Worm (Caenorhabditis elegans) whole organism, late embryonic: ENCODE measurements around the gene sek-5.
A peak's percentile ranks its signal among the peaks of the same experiment; 100 is the strongest.

Source experiments
- C08G9.2 ChIP-seq: sonication (generic microtip); optimal IDR thresholded peaks from 2 replicates; lab custom pipeline; 2016; ENCODE audit warnings: mild to moderate bottlenecking, missing genetic modification characterization, moderate library complexity, missing compliant biosample characterization
- F13H6.1 ChIP-seq: sonication (generic microtip); optimal IDR thresholded peaks from 2 replicates; lab custom pipeline; 2016; ENCODE audit warnings: missing genetic modification characterization, missing compliant biosample characterization
- K02D7.2 ChIP-seq: sonication (generic microtip); optimal IDR thresholded peaks from 2 replicates; lab custom pipeline; 2017; ENCODE audit warnings: mild to moderate bottlenecking, missing genetic modification characterization, missing compliant biosample characterization
- T23F11.4 ChIP-seq: fragments of 200-800 bp; sonication (Bioruptor generic); optimal IDR thresholded peaks from 2 replicates; lab custom pipeline; 2018; ENCODE audit warnings: mild to moderate bottlenecking, missing genetic modification characterization, missing compliant biosample characterization
- ceh-14 ChIP-seq: sonication (generic microtip); optimal IDR thresholded peaks from 2 replicates; lab custom pipeline; 2016; ENCODE audit warnings: missing genotype, missing genetic modification characterization, missing compliant biosample characterization
- ceh-18 ChIP-seq: sonication (generic microtip); optimal IDR thresholded peaks from 2 replicates; lab custom pipeline; 2016; ENCODE audit warnings: missing genetic modification characterization, missing compliant biosample characterization
- ceh-2 ChIP-seq: sonication (generic microtip); optimal IDR thresholded peaks from 2 replicates; lab custom pipeline; 2016; ENCODE audit warnings: missing genotype, missing genetic modification characterization, missing compliant biosample characterization
- ceh-24 ChIP-seq: sonication (generic microtip); optimal IDR thresholded peaks from 2 replicates; lab custom pipeline; 2016; ENCODE audit warnings: mild to moderate bottlenecking, missing genetic modification characterization, missing compliant biosample characterization
- ceh-30 ChIP-seq: fragments of 150-350 bp; optimal IDR thresholded peaks from 2 replicates; lab custom pipeline; 2014; ENCODE audit warnings: missing biosample characterization, missing genetic modification characterization
- ceh-34 ChIP-seq: sonication (generic microtip); optimal IDR thresholded peaks from 2 replicates; lab custom pipeline; 2016; ENCODE audit warnings: mild to moderate bottlenecking, missing genetic modification characterization, missing compliant biosample characterization
- ceh-48 ChIP-seq: sonication (generic microtip); optimal IDR thresholded peaks from 2 replicates; lab custom pipeline; 2016; ENCODE audit warnings: missing genetic modification characterization, inconsistent platforms, missing compliant biosample characterization
- ceh-6 ChIP-seq: fragments of 200-800 bp; sonication (Bioruptor generic); optimal IDR thresholded peaks from 2 replicates; lab custom pipeline; 2018; ENCODE audit warnings: mild to moderate bottlenecking, missing genetic modification characterization, missing compliant biosample characterization
- ceh-9 ChIP-seq: sonication (generic microtip); optimal IDR thresholded peaks from 2 replicates; lab custom pipeline; 2016; ENCODE audit warnings: mild to moderate bottlenecking, missing genetic modification characterization, inconsistent platforms, missing compliant biosample characterization
- dmd-4 ChIP-seq: sonication (generic microtip); optimal IDR thresholded peaks from 2 replicates; lab custom pipeline; 2016; ENCODE audit warnings: borderline replicate concordance, missing genetic modification characterization, missing compliant biosample characterization
- dve-1 ChIP-seq: sonication (generic microtip); optimal IDR thresholded peaks from 2 replicates; lab custom pipeline; 2017; ENCODE audit warnings: antibody characterized with exemption, mild to moderate bottlenecking, missing genetic modification characterization, missing compliant biosample characterization
- elt-2 ChIP-seq: sonication (generic microtip); optimal IDR thresholded peaks from 2 replicates; lab custom pipeline; 2016; ENCODE audit warnings: missing genetic modification reagents, missing genetic modification characterization, missing compliant biosample characterization
- eyg-1 ChIP-seq: sonication (generic microtip); optimal IDR thresholded peaks from 2 replicates; lab custom pipeline; 2016; ENCODE audit warnings: missing genotype, missing genetic modification characterization, missing compliant biosample characterization
- fax-1 ChIP-seq: sonication (generic microtip); optimal IDR thresholded peaks from 2 replicates; lab custom pipeline; 2016; ENCODE audit warnings: missing genotype, missing genetic modification characterization, missing compliant biosample characterization
- fkh-6 ChIP-seq: sonication (generic microtip); optimal IDR thresholded peaks from 2 replicates; lab custom pipeline; 2016; ENCODE audit warnings: missing genetic modification characterization, missing compliant biosample characterization
- gmeb-2 ChIP-seq: sonication (generic microtip); optimal IDR thresholded peaks from 2 replicates; lab custom pipeline; 2016; ENCODE audit warnings: missing genetic modification characterization, inconsistent platforms, missing compliant biosample characterization
- hlh-30 ChIP-seq: sonication (generic microtip); optimal IDR thresholded peaks from 2 replicates; lab custom pipeline; 2017; ENCODE audit warnings: antibody characterized with exemption, missing genetic modification characterization, missing compliant biosample characterization; ENCODE audit not compliant: insufficient read depth
- hlh-8 ChIP-seq: sonication (generic microtip); optimal IDR thresholded peaks from 2 replicates; lab custom pipeline; 2016; ENCODE audit warnings: missing genotype, missing genetic modification characterization, missing compliant biosample characterization
- lin-11 ChIP-seq: fragments of 200-800 bp; sonication (Bioruptor generic); optimal IDR thresholded peaks from 2 replicates; lab custom pipeline; 2018; ENCODE audit warnings: mild to moderate bottlenecking, missing genetic modification characterization, missing compliant biosample characterization
- nhr-11 ChIP-seq: fragments of 150-350 bp; optimal IDR thresholded peaks from 2 replicates; lab custom pipeline; 2014; ENCODE audit warnings: missing biosample characterization, missing genetic modification characterization
- nhr-232 ChIP-seq: sonication (generic microtip); optimal IDR thresholded peaks from 2 replicates; lab custom pipeline; 2016; ENCODE audit warnings: missing genetic modification characterization, missing compliant biosample characterization
- odd-2 ChIP-seq: sonication (generic microtip); optimal IDR thresholded peaks from 2 replicates; lab custom pipeline; 2017; ENCODE audit warnings: antibody characterized with exemption, mild to moderate bottlenecking, missing genetic modification characterization, missing compliant biosample characterization
- pag-3 ChIP-seq: sonication (generic microtip); optimal IDR thresholded peaks from 2 replicates; lab custom pipeline; 2016; ENCODE audit warnings: missing compliant biosample characterization, missing genetic modification characterization, borderline replicate concordance
- pat-9 ChIP-seq: fragments of 200-800 bp; sonication (Bioruptor generic); optimal IDR thresholded peaks from 2 replicates; lab custom pipeline; 2018; ENCODE audit warnings: mild to moderate bottlenecking, missing genetic modification characterization, moderate library complexity, missing compliant biosample characterization
- pax-1 ChIP-seq: fragments of 150-350 bp; optimal IDR thresholded peaks from 2 replicates; lab custom pipeline; 2014; ENCODE audit warnings: missing biosample characterization, missing genetic modification characterization
- pqm-1 ChIP-seq: sonication (generic microtip); optimal IDR thresholded peaks from 2 replicates; lab custom pipeline; 2016; ENCODE audit warnings: missing genetic modification characterization, missing compliant biosample characterization
- rnt-1 ChIP-seq: sonication (generic microtip); optimal IDR thresholded peaks from 2 replicates; lab custom pipeline; 2016; ENCODE audit warnings: missing genetic modification characterization, missing compliant biosample characterization
- sox-2 ChIP-seq: fragments of 200-800 bp; sonication (Bioruptor generic); IDR thresholded peaks from 2 replicates; pipeline ENCODE4 v1.3.6; 2022; ENCODE audit warnings: missing genetic modification reagents, missing genetic modification characterization, missing compliant biosample characterization
- sox-4 ChIP-seq: sonication (generic microtip); optimal IDR thresholded peaks from 2 replicates; lab custom pipeline; 2017; ENCODE audit warnings: mild to moderate bottlenecking, missing genetic modification characterization, inconsistent platforms, missing compliant biosample characterization
- tbx-7 ChIP-seq: sonication (generic microtip); optimal IDR thresholded peaks from 2 replicates; lab custom pipeline; 2016; ENCODE audit warnings: missing genotype, missing genetic modification characterization, missing compliant biosample characterization
- ttx-3 ChIP-seq: sonication (generic microtip); optimal IDR thresholded peaks from 2 replicates; lab custom pipeline; 2016; ENCODE audit warnings: missing genetic modification reagents, missing genetic modification characterization, missing compliant biosample characterization
- unc-3 ChIP-seq, 2 experiments: fragments of 200-800 bp in 1 of 2; sonication (Bioruptor generic) in 1 of 2; sonication (generic microtip) in 1 of 2; conservative IDR thresholded peaks in 1 of 2; optimal IDR thresholded peaks in 1 of 2; 2 replicates each; pipeline versions ENCODE4 v1.3.6 to Lab custom; 2016 to 2022; ENCODE audit warnings: missing compliant biosample characterization in 2 of 2, missing genetic modification characterization in 2 of 2, missing genetic modification reagents in 1 of 2
- unc-86 ChIP-seq: sonication (generic microtip); optimal IDR thresholded peaks from 2 replicates; lab custom pipeline; 2016; ENCODE audit warnings: missing genetic modification characterization, missing compliant biosample characterization
- zip-5 ChIP-seq: sonication (generic microtip); optimal IDR thresholded peaks from 2 replicates; lab custom pipeline; 2016; ENCODE audit warnings: missing genetic modification characterization, missing compliant biosample characterization
- ztf-16 ChIP-seq: sonication (generic microtip); optimal IDR thresholded peaks from 2 replicates; lab custom pipeline; 2017; ENCODE audit warnings: missing genetic modification characterization, missing compliant biosample characterization

The sek-5 gene

ce11 chrX:5370605-5371004 lies 6.8 kb upstream of the sek-5 start:
- TF ChIP-seq zip-5 (tag; lab: Kevin White, UChicago) (no peak), gmeb-2 (tag; lab: Kevin White, UChicago) (no peak), sox-2 (GFP tag; lab: Robert Waterston, UW) (no peak), eyg-1 (tag; lab: Kevin White, UChicago) (no peak)

ce11 chrX:5372638-5373037 lies 4.8 kb upstream of the sek-5 start, which contains the start of gene F35C8.8:
Gene F35C8.8 (minus strand): TSS chrX:5372639.
- no peak for TF ChIP-seq hlh-8 (tag; lab: Kevin White, UChicago)
- no peak for TF ChIP-seq odd-2 (tag; lab: Kevin White, UChicago)
- no peak for TF ChIP-seq unc-86 (tag; lab: Kevin White, UChicago)
- TF ChIP-seq nhr-11 (tag; lab: Kevin White, UChicago), result no peak
- no peak for TF ChIP-seq fax-1 (tag; lab: Kevin White, UChicago)
- no peak for TF ChIP-seq nhr-232

ce11 chrX:5373597-5373996 lies 3.8 kb upstream of the sek-5 start:
- TF ChIP-seq ceh-6 (no peak), odd-2 (tag; lab: Kevin White, UChicago) (no peak), sox-2 (GFP tag; lab: Robert Waterston, UW) (no peak)

DNA sequence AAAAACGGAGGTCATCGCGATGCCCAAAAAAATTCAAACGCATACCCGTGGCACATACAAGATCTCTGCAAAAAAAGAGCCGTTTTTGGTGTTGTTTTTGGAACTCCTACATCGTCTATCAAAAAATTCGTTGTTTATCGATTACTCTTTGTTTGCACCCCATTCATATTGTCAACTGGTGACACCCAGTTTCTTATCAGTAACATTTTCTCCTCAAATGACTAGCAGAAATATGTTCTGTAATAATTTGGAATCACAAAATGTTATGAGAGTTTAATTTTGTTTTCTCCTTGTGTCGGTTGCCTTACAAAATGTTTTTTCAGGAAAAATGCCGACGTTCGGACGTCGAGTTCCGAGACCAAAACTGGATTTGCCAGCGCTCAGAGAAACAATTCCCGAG lies 2.7 kb upstream of the sek-5 start, which contains the start of gene sek-4:
sek-4 (plus strand) TSS at position 318 of the 400 bp plus-strand sequence.
- TF ChIP-seq ceh-18 (tag; lab: Kevin White, UChicago) (no peak), elt-2 (tag; lab: Kevin White, UChicago) (peak; percentile 10)
- TF ChIP-seq, all 69 proteins: peak for 1

- TF ChIP-seq ceh-9 (tag; lab: Kevin White, UChicago) (no peak), dmd-4 (tag; lab: Kevin White, UChicago) (no peak), fkh-6 (tag; lab: Kevin White, UChicago) (no peak), tbx-7 (tag; lab: Kevin White, UChicago) (no peak), pag-3 (tag; lab: Kevin White, UChicago) (no peak), ceh-2 (tag; lab: Kevin White, UChicago) (no peak), hlh-30 (tag; lab: Kevin White, UChicago) (no peak), pat-9 (no peak), ceh-30 (tag; lab: Kevin White, UChicago) (no peak), ceh-48 (tag; lab: Kevin White, UChicago) (no peak), nhr-11 (tag; lab: Kevin White, UChicago) (no peak), K02D7.2 (no peak), T23F11.4 (GFP tag; lab: Kevin White, UChicago) (no peak), lin-11 (tag; lab: Kevin White, UChicago) (no peak), ceh-24 (tag; lab: Kevin White, UChicago) (no peak), pax-1 (tag; lab: Kevin White, UChicago) (no peak)
These were observed 5.4 kb downstream of the sek-5 start for ce11 chrX:5382778-5383177.

ce11 chrX:5386558-5386957 lies 9.2 kb downstream of the sek-5 start, which contains the start of gene kcnl-3:
Gene kcnl-3 (plus strand): TSS chrX:5386858.
- no peak for TF ChIP-seq C08G9.2 (tag; lab: Kevin White, UChicago)
- no peak for TF ChIP-seq ttx-3 (tag; lab: Kevin White, UChicago)
- TF ChIP-seq fkh-6 (tag; lab: Kevin White, UChicago), result no peak
- no peak for TF ChIP-seq T23F11.4 (GFP tag; lab: Kevin White, UChicago)
- no peak for TF ChIP-seq ceh-6
- no peak for TF ChIP-seq ztf-16
- no peak for TF ChIP-seq sox-4 (tag; lab: Kevin White, UChicago)
- no peak for TF ChIP-seq F13H6.1
- no peak for TF ChIP-seq hlh-30 (tag; lab: Kevin White, UChicago)
- TF ChIP-seq ceh-14, result no peak
- TF ChIP-seq rnt-1, result no peak
- TF ChIP-seq ceh-34, result no peak
- TF ChIP-seq unc-3 (GFP tag; conservative IDR thresholded peaks at IDR 0.05; lab: Robert Waterston, UW), result no peak
- no peak for TF ChIP-seq unc-3 (tag; optimal IDR thresholded peaks at IDR 0.05; lab: Kevin White, UChicago)
- TF ChIP-seq pqm-1 (tag; lab: Kevin White, UChicago), result no peak
- TF ChIP-seq dve-1 (tag; lab: Kevin White, UChicago), result no peak
- no peak for TF ChIP-seq eyg-1 (tag; lab: Kevin White, UChicago)
